Worm (Caenorhabditis elegans): ENCODE results near the gene ceh-38.
A peak's percentile ranks its signal among the peaks of the same experiment; 100 is the strongest.

- TF ChIP-seq nhr-76 (tag; optimal IDR thresholded peaks at IDR 0.05): no peak
- TF ChIP-seq dpl-1 (GFP tag; optimal IDR thresholded peaks at IDR 0.05): peak; percentile 20
- no peak for TF ChIP-seq php-3 (GFP tag; IDR thresholded peaks at IDR 0.05)
- no peak for TF ChIP-seq ces-1 (GFP tag; optimal IDR thresholded peaks at IDR 0.05)
- no peak for TF ChIP-seq pha-4 (GFP tag; IDR thresholded peaks at IDR 0.05)
- no peak for TF ChIP-seq pha-4 (tag; optimal IDR thresholded peaks at IDR 0.05)
Observed at ce11 chrII:6975725-6976124, 24.4 kb downstream of the ceh-38 start.

All from whole organism, L4 larva.